Fruit fly (Drosophila melanogaster) whole organism, embryonic: Measurements from ENCODE around the gene CG32829.

Experiments
- Ada2b ChIP-seq: fragments of 200-800 bp; sonication (Bioruptor generic); IDR thresholded peaks from 2 replicates; pipeline ENCODE4 v1.3.6; 2022; ENCODE audit warnings: missing biosample characterization, missing genetic modification characterization
- Adf1 ChIP-seq: fragments of 200-800 bp; sonication (Bioruptor generic); IDR thresholded peaks from 2 replicates; pipeline ENCODE4 v1.3.6; 2022; ENCODE audit warnings: missing biosample characterization, missing genetic modification characterization
- Asciz ChIP-seq: fragments of 200-800 bp; sonication (Bioruptor generic); optimal IDR thresholded peaks from 2 replicates; lab custom pipeline; 2017; ENCODE audit warnings: missing biosample characterization, mild to moderate bottlenecking, missing genetic modification characterization, missing genetic modification reagents
- Bdp1 ChIP-seq: fragments of 200-800 bp; sonication (Bioruptor generic); optimal IDR thresholded peaks from 3 replicates; lab custom pipeline; 2016; ENCODE audit warnings: missing biosample characterization, missing genetic modification characterization
- Bgb ChIP-seq: fragments of 200-800 bp; sonication (Bioruptor generic); IDR thresholded peaks from 2 replicates; pipeline ENCODE4 v1.3.6; 2022; ENCODE audit warnings: missing biosample characterization, missing genetic modification characterization; ENCODE audit not compliant: partially characterized antibody
- BtbVII ChIP-seq: fragments of 200-800 bp; sonication (Bioruptor generic); optimal IDR thresholded peaks from 3 replicates; lab custom pipeline; 2017; ENCODE audit warnings: missing biosample characterization, mild to moderate bottlenecking, missing genetic modification characterization
- CG10366 ChIP-seq: fragments of 200-800 bp; sonication (Bioruptor generic); IDR thresholded peaks from 2 replicates; pipeline ENCODE4 v1.3.6; 2022; ENCODE audit warnings: missing biosample characterization, missing genetic modification characterization
- CG10543 ChIP-seq: fragments of 200-800 bp; sonication (Bioruptor generic); optimal IDR thresholded peaks from 3 replicates; lab custom pipeline; 2017; ENCODE audit warnings: missing biosample characterization, mild to moderate bottlenecking, missing genetic modification characterization, moderate library complexity
- CG10654 ChIP-seq: fragments of 200-800 bp; sonication (Bioruptor generic); optimal IDR thresholded peaks from 2 replicates; lab custom pipeline; 2016; ENCODE audit warnings: missing biosample characterization, missing genetic modification characterization
- CG11247 ChIP-seq: fragments of 200-800 bp; sonication (Bioruptor generic); IDR thresholded peaks from 2 replicates; pipeline ENCODE4 v1.3.6; 2022; ENCODE audit warnings: missing biosample characterization, missing genetic modification characterization
- CG15514 ChIP-seq: fragments of 200-800 bp; sonication (Bioruptor generic); optimal IDR thresholded peaks from 3 replicates; lab custom pipeline; 2017; ENCODE audit warnings: missing biosample characterization, missing genetic modification characterization, mild to moderate bottlenecking, moderate library complexity, missing genetic modification reagents
- CG18599 ChIP-seq: fragments of 200-800 bp; sonication (Bioruptor generic); optimal IDR thresholded peaks from 3 replicates; lab custom pipeline; 2017; ENCODE audit warnings: missing biosample characterization, missing genetic modification characterization, mild to moderate bottlenecking, moderate library complexity, missing genetic modification reagents
- CG3726 ChIP-seq: fragments of 200-800 bp; sonication (Bioruptor generic); IDR thresholded peaks from 3 replicates; pipeline ENCODE4, ENCODE4 v1.3.6; 2022; ENCODE audit warnings: missing biosample characterization, missing genetic modification characterization
- CG5180 ChIP-seq: fragments of 200-800 bp; sonication (Bioruptor generic); optimal IDR thresholded peaks from 3 replicates; lab custom pipeline; 2017; ENCODE audit warnings: missing biosample characterization, missing genetic modification characterization, mild to moderate bottlenecking, moderate library complexity, missing genetic modification reagents
- CG9817 ChIP-seq: fragments of 200-800 bp; sonication (Bioruptor generic); optimal IDR thresholded peaks from 2 replicates; lab custom pipeline; 2018; ENCODE audit warnings: missing biosample characterization, mild to moderate bottlenecking, missing genetic modification characterization, moderate library complexity
- CHES-1-like ChIP-seq: fragments of 200-800 bp; sonication (Bioruptor generic); optimal IDR thresholded peaks from 2 replicates; lab custom pipeline; 2016; ENCODE audit warnings: missing biosample characterization, missing genetic modification characterization
- Deaf1 ChIP-seq: fragments of 200-800 bp; optimal IDR thresholded peaks from 3 replicates; lab custom pipeline; 2019; ENCODE audit warnings: missing biosample characterization, mild to moderate bottlenecking, missing genetic modification characterization, moderate library complexity
- GATAe ChIP-seq: fragments of 200-800 bp; sonication (Bioruptor generic); conservative IDR thresholded peaks from 2 replicates; pipeline ENCODE4 v1.3.6; 2022; ENCODE audit warnings: missing biosample characterization, missing genetic modification characterization
- HmgZ ChIP-seq: fragments of 200-800 bp; sonication (Bioruptor generic); optimal IDR thresholded peaks from 2 replicates; lab custom pipeline; 2018; ENCODE audit warnings: missing biosample characterization, mild to moderate bottlenecking, missing genetic modification characterization
- Hmr ChIP-seq: fragments of 200-800 bp; sonication (Bioruptor generic); optimal IDR thresholded peaks from 3 replicates; lab custom pipeline; 2017; ENCODE audit warnings: mild to moderate bottlenecking, missing biosample characterization, missing genetic modification reagents, missing genetic modification characterization
- Jarid2 ChIP-seq: fragments of 200-800 bp; sonication (Bioruptor generic); optimal IDR thresholded peaks from 3 replicates; lab custom pipeline; 2017; ENCODE audit warnings: mild to moderate bottlenecking, missing biosample characterization, missing genetic modification reagents, missing genetic modification characterization
- Kr ChIP-seq: fragments of 200-800 bp; sonication (Bioruptor generic); optimal IDR thresholded peaks from 2 replicates; lab custom pipeline; 2017; ENCODE audit warnings: missing biosample characterization, mild to moderate bottlenecking, missing genetic modification characterization
- Lim3 ChIP-seq: fragments of 200-800 bp; sonication (Bioruptor generic); IDR thresholded peaks from 2 replicates; pipeline ENCODE4 v1.3.6; 2022; ENCODE audit warnings: missing biosample characterization, missing genetic modification characterization
- Opbp ChIP-seq: fragments of 200-800 bp; sonication (Bioruptor generic); IDR thresholded peaks from 3 replicates; pipeline ENCODE4 v1.3.6; 2022; ENCODE audit warnings: missing biosample characterization, missing genetic modification characterization; ENCODE audit not compliant: partially characterized antibody
- PHDP ChIP-seq: fragments of 200-800 bp; sonication (Bioruptor generic); optimal IDR thresholded peaks from 3 replicates; lab custom pipeline; 2018; ENCODE audit warnings: missing biosample characterization, mild to moderate bottlenecking, missing genetic modification characterization, moderate library complexity
- Rfx ChIP-seq: fragments of 200-800 bp; sonication (Bioruptor generic); IDR thresholded peaks from 2 replicates; pipeline ENCODE4 v1.3.6; 2022; ENCODE audit warnings: missing biosample characterization, missing genetic modification characterization
- Stat92E ChIP-seq, 3 experiments: fragments of >200 bp in 2 of 3; fragments of 200-800 bp in 1 of 3; sonication (Bioruptor generic) in 1 of 3; optimal IDR thresholded peaks; 2 replicates each; lab custom pipeline; 2017 to 2019; ENCODE audit warnings: missing biosample characterization in 3 of 3, missing genetic modification characterization in 3 of 3, mild to moderate bottlenecking in 1 of 3, moderate library complexity in 1 of 3
- ase ChIP-seq: fragments of 200-800 bp; sonication (Bioruptor generic); IDR thresholded peaks from 3 replicates; pipeline ENCODE4 v1.3.6; 2022; ENCODE audit warnings: missing biosample characterization, missing genetic modification characterization
- chinmo ChIP-seq: fragments of 200-800 bp; sonication (Bioruptor generic); IDR thresholded peaks from 4 replicates; pipeline ENCODE4 v1.3.6; 2022; ENCODE audit warnings: missing biosample characterization, missing genetic modification characterization; ENCODE audit not compliant: partially characterized antibody
- chm ChIP-seq: fragments of 200-800 bp; sonication (Bioruptor generic); IDR thresholded peaks from 2 replicates; pipeline ENCODE4 v1.3.6; 2022; ENCODE audit warnings: missing biosample characterization, missing genetic modification characterization
- crol ChIP-seq: fragments of 200-800 bp; sonication (Bioruptor generic); IDR thresholded peaks from 2 replicates; pipeline ENCODE4 v1.3.6; 2022; ENCODE audit warnings: missing biosample characterization, missing genetic modification characterization
- cwo ChIP-seq: fragments of 200-800 bp; sonication (Bioruptor generic); optimal IDR thresholded peaks from 3 replicates; lab custom pipeline; 2017; ENCODE audit warnings: missing biosample characterization, missing genetic modification characterization, mild to moderate bottlenecking, moderate library complexity, missing genetic modification reagents
- da ChIP-seq: fragments of 200-800 bp; sonication (Bioruptor generic); optimal IDR thresholded peaks from 2 replicates; lab custom pipeline; 2016; ENCODE audit warnings: missing biosample characterization, missing genetic modification characterization
- en ChIP-seq: fragments of 200-800 bp; sonication (Bioruptor generic); optimal IDR thresholded peaks from 2 replicates; lab custom pipeline; 2016; ENCODE audit warnings: missing biosample characterization, missing genetic modification characterization
- fd102C ChIP-seq: fragments of 200-800 bp; sonication (Bioruptor generic); optimal IDR thresholded peaks from 2 replicates; lab custom pipeline; 2018; ENCODE audit warnings: missing biosample characterization, mild to moderate bottlenecking, missing genetic modification characterization, moderate library complexity
- fd3F ChIP-seq: fragments of 200-800 bp; sonication (Bioruptor generic); optimal IDR thresholded peaks from 2 replicates; lab custom pipeline; 2018; ENCODE audit warnings: missing biosample characterization, mild to moderate bottlenecking, missing genetic modification characterization, moderate library complexity
- grn ChIP-seq: fragments of 200-800 bp; sonication (Bioruptor generic); optimal IDR thresholded peaks from 3 replicates; lab custom pipeline; 2017; ENCODE audit warnings: missing biosample characterization, missing genetic modification characterization
- lab ChIP-seq: fragments of 200-800 bp; sonication (Bioruptor generic); optimal IDR thresholded peaks from 3 replicates; lab custom pipeline; 2017; ENCODE audit warnings: missing biosample characterization, missing genetic modification characterization, mild to moderate bottlenecking, moderate library complexity, missing genetic modification reagents
- lmd ChIP-seq: fragments of 200-800 bp; sonication (Bioruptor generic); IDR thresholded peaks from 2 replicates; pipeline ENCODE4 v1.3.6; 2022; ENCODE audit warnings: missing biosample characterization, missing genetic modification characterization
- ranshi ChIP-seq: fragments of 200-800 bp; sonication (Bioruptor generic); IDR thresholded peaks from 2 replicates; pipeline ENCODE4 v1.3.6; 2022; ENCODE audit warnings: missing biosample characterization, missing genetic modification characterization
- repo ChIP-seq: fragments of 200-800 bp; sonication (Bioruptor generic); optimal IDR thresholded peaks from 2 replicates; lab custom pipeline; 2016; ENCODE audit warnings: missing biosample characterization, missing genetic modification characterization
- sd ChIP-seq: fragments of 200-800 bp; sonication (Bioruptor generic); optimal IDR thresholded peaks from 3 replicates; lab custom pipeline; 2018; ENCODE audit warnings: missing biosample characterization, mild to moderate bottlenecking, missing genetic modification characterization, moderate library complexity
- sens ChIP-seq: fragments of 200-800 bp; sonication (Bioruptor generic); peaks from one replicate; lab custom pipeline; 2016; ENCODE audit warnings: missing biosample characterization, missing genetic modification characterization
- slp2 ChIP-seq: fragments of 200-800 bp; sonication (Bioruptor generic); optimal IDR thresholded peaks from 2 replicates; lab custom pipeline; 2016; ENCODE audit warnings: missing biosample characterization, missing genetic modification characterization
- sqz ChIP-seq: fragments of 200-800 bp; sonication (Bioruptor generic); optimal IDR thresholded peaks from 3 replicates; lab custom pipeline; 2018; ENCODE audit warnings: missing biosample characterization, mild to moderate bottlenecking, missing genetic modification characterization
- sr ChIP-seq: fragments of 200-800 bp; sonication (Bioruptor generic); IDR thresholded peaks from 3 replicates; pipeline ENCODE4 v1.3.6; 2022; ENCODE audit warnings: missing biosample characterization, missing genetic modification characterization
- sug ChIP-seq: fragments of 200-800 bp; optimal IDR thresholded peaks from 2 replicates; lab custom pipeline; 2019; ENCODE audit warnings: missing biosample characterization, mild to moderate bottlenecking, missing genetic modification characterization, moderate library complexity
- vnd ChIP-seq: fragments of 200-800 bp; sonication (Bioruptor generic); IDR thresholded peaks from 3 replicates; pipeline ENCODE4 v1.3.6; 2022; ENCODE audit warnings: missing biosample characterization, missing genetic modification characterization; ENCODE audit not compliant: partially characterized antibody
- zfh2 ChIP-seq: fragments of 200-800 bp; sonication (Bioruptor generic); optimal IDR thresholded peaks from 2 replicates; lab custom pipeline; 2016; ENCODE audit warnings: missing biosample characterization, missing genetic modification characterization

CG32829 gene

dm6 chr2L:6868178-6868867, 47.9 kb downstream of the CG32829 start:
- TF ChIP-seq sqz (GFP tag; lab: Kevin White, UChicago) (no peak), grn (peak; percentile 96), Jarid2 (GFP tag; lab: Kevin White, UChicago) (peak; percentile 18), Hmr (GFP tag; lab: Kevin White, UChicago) (no peak), en (GFP tag; lab: Kevin White, UChicago) (no peak), CG5180 (GFP tag; lab: Kevin White, UChicago) (no peak), crol (GFP tag; lab: Robert Waterston, UW) (peak; percentile 74; the same call in 1 of the 2 replicates), cwo (GFP tag; lab: Kevin White, UChicago) (peak; percentile 38), Adf1 (GFP tag; lab: Robert Waterston, UW) (peak; percentile 29; the same call in 1 of the 2 replicates), CG10366 (no peak), chm (GFP tag; lab: Robert Waterston, UW) (no peak), CG11247 (GFP tag; lab: Robert Waterston, UW) (no peak), CG9817 (tag; lab: Kevin White, UChicago) (peak; percentile 4), zfh2 (no peak), PHDP (tag; lab: Kevin White, UChicago) (peak; percentile 28), CG10654 (no peak), ase (0 out of 3 replicates have a peak, but pooled peaks have one; percentile 6), CG3726 (GFP tag; lab: Robert Waterston, UW) (no peak), fd3F (GFP tag; lab: Kevin White, UChicago) (no peak), fd102C (GFP tag; lab: Kevin White, UChicago) (no peak), Lim3 (GFP tag; lab: Robert Waterston, UW) (no peak; the same call in 1 of the 2 replicates), Rfx (GFP tag; lab: Robert Waterston, UW) (peak; percentile 28; the same call in 1 of the 2 replicates), Deaf1 (tag; lab: Kevin White, UChicago) (peak; percentile 37), chinmo (GFP tag; lab: Robert Waterston, UW) (0 out of 4 replicates have a peak, but pooled peaks have one; percentile 34), lab (GFP tag; lab: Kevin White, UChicago) (peak; percentile 65), sens (GFP tag; lab: Kevin White, UChicago) (peak; percentile 28), Ada2b (GFP tag; lab: Robert Waterston, UW) (no peak), CG18599 (GFP tag; lab: Kevin White, UChicago) (peak; percentile 78), vnd (GFP tag; lab: Robert Waterston, UW) (no peak; the same call in 1 of the 3 replicates), ranshi (GFP tag; lab: Robert Waterston, UW) (no peak), Bdp1 (GFP tag; lab: Kevin White, UChicago) (no peak), sr (GFP tag; lab: Robert Waterston, UW) (no peak), sd (tag; lab: Kevin White, UChicago) (peak; percentile 85), CHES-1-like (GFP tag; lab: Kevin White, UChicago) (no peak), Bgb (GFP tag; lab: Robert Waterston, UW) (no peak), sug (tag; lab: Kevin White, UChicago) (peak; percentile 96), CG15514 (GFP tag; lab: Kevin White, UChicago) (no peak), Asciz (GFP tag; lab: Kevin White, UChicago) (no peak), repo (no peak), HmgZ (tag; lab: Kevin White, UChicago) (peak; percentile 23), da (no peak), Kr (GFP tag; lab: Kevin White, UChicago) (no peak), Stat92E (GFP tag; optimal IDR thresholded peaks at IDR 0.05; lab: Kevin White, UChicago) (no peak), GATAe (GFP tag; lab: Robert Waterston, UW) (peak; percentile 90), BtbVII (peak; percentile 26), Opbp (GFP tag; lab: Robert Waterston, UW) (no peak), slp2 (no peak), CG10543 (GFP tag; lab: Kevin White, UChicago) (peak; percentile 45), lmd (GFP tag; lab: Robert Waterston, UW) (peak; percentile 5; the same call in 1 of the 2 replicates)
